Worm (Caenorhabditis elegans) whole organism, L4 larva: Measurements from ENCODE around the gene acc-1.
A peak's percentile ranks its signal among the peaks of the same experiment; 100 is the strongest.
"Not testable (repeated sequence)": the region's sequence is repeated elsewhere in the genome, so short reads cannot be mapped to it uniquely, and the experiment has no call there.

Experiments
- F37D6.2 ChIP-seq: sonication (generic microtip); optimal IDR thresholded peaks from 2 replicates; lab custom pipeline; 2016; ENCODE audit warnings: mild to moderate bottlenecking, missing genetic modification characterization, missing compliant biosample characterization
- T26A8.4 ChIP-seq: fragments of 200-800 bp; sonication (Bioruptor generic); IDR thresholded peaks from 2 replicates; pipeline ENCODE4 v1.3.6; 2022; ENCODE audit warnings: missing genetic modification characterization, missing compliant biosample characterization
- Y105C5A.15 ChIP-seq: fragments of 200-800 bp; sonication (Bioruptor generic); IDR thresholded peaks from 2 replicates; pipeline ENCODE4 v1.3.6; 2022; ENCODE audit warnings: missing genetic modification characterization, missing compliant biosample characterization
- ZK546.5 ChIP-seq, 2 experiments: sonication (generic microtip); optimal IDR thresholded peaks; 2 replicates each; lab custom pipeline; 2017; ENCODE audit warnings: missing biosample characterization in 2 of 2, missing genetic modification characterization in 2 of 2
- aha-1 ChIP-seq: fragments of 150-350 bp; peaks from one replicate; lab custom pipeline; 2014; ENCODE audit warnings: missing biosample characterization, missing genetic modification characterization
- ceh-20 ChIP-seq: fragments of 200-800 bp; sonication (Bioruptor generic); IDR thresholded peaks from 2 replicates; pipeline ENCODE4 v1.3.6; 2022; ENCODE audit warnings: missing genetic modification reagents, missing genetic modification characterization, missing compliant biosample characterization
- daf-12 ChIP-seq: fragments of 150-350 bp; optimal IDR thresholded peaks from 2 replicates; lab custom pipeline; 2014; ENCODE audit warnings: missing biosample characterization, missing genetic modification reagents, missing genetic modification characterization
- daf-16 ChIP-seq, 3 experiments: sonication (generic microtip); optimal IDR thresholded peaks; 2 replicates each; lab custom pipeline; 2016 to 2017; ENCODE audit warnings: missing genetic modification characterization in 3 of 3, missing genetic modification reagents in 3 of 3, mild to moderate bottlenecking in 2 of 3, missing compliant biosample characterization in 2 of 3, missing biosample characterization in 1 of 3, moderate library complexity in 1 of 3
- daf-19 ChIP-seq: fragments of 200-800 bp; sonication (Bioruptor generic); conservative IDR thresholded peaks from 2 replicates; pipeline ENCODE4 v1.3.6; 2022; ENCODE audit warnings: missing genetic modification characterization, missing compliant biosample characterization
- dmd-6 ChIP-seq: fragments of 200-800 bp; sonication (Bioruptor generic); IDR thresholded peaks from 2 replicates; pipeline ENCODE4 v1.3.6; 2022; ENCODE audit warnings: missing genetic modification reagents, missing genetic modification characterization, missing compliant biosample characterization
- dve-1 ChIP-seq: sonication (generic microtip); optimal IDR thresholded peaks from 2 replicates; lab custom pipeline; 2017; ENCODE audit warnings: antibody characterized with exemption, mild to moderate bottlenecking, missing genetic modification characterization, missing compliant biosample characterization; ENCODE audit not compliant: insufficient read depth
- egl-43 ChIP-seq: fragments of 200-800 bp; sonication (Bioruptor generic); IDR thresholded peaks from 2 replicates; pipeline ENCODE4 v1.3.6; 2022; ENCODE audit warnings: missing genetic modification reagents, missing genetic modification characterization, missing compliant biosample characterization
- gei-8 ChIP-seq: fragments of 200-800 bp; sonication (Bioruptor generic); optimal IDR thresholded peaks from 2 replicates; lab custom pipeline; 2018; ENCODE audit warnings: mild to moderate bottlenecking, missing genetic modification characterization, missing compliant biosample characterization
- hlh-11 ChIP-seq: fragments of 200-800 bp; sonication (Bioruptor generic); optimal IDR thresholded peaks from 2 replicates; lab custom pipeline; 2018; ENCODE audit warnings: mild to moderate bottlenecking, missing genetic modification characterization, missing compliant biosample characterization
- hlh-30 ChIP-seq: sonication (generic microtip); optimal IDR thresholded peaks from 2 replicates; lab custom pipeline; 2017; ENCODE audit warnings: antibody characterized with exemption, mild to moderate bottlenecking, missing genetic modification characterization, missing compliant biosample characterization; ENCODE audit not compliant: insufficient read depth
- lim-7 ChIP-seq: fragments of 200-800 bp; sonication (Bioruptor generic); IDR thresholded peaks from 2 replicates; pipeline ENCODE4 v1.3.6; 2022; ENCODE audit warnings: missing genetic modification characterization, missing compliant biosample characterization
- lin-13 ChIP-seq: fragments of 150-350 bp; optimal IDR thresholded peaks from 2 replicates; lab custom pipeline; 2014; ENCODE audit warnings: missing biosample characterization, missing genetic modification reagents, missing genetic modification characterization
- lsy-2 ChIP-seq, 2 experiments: fragments of 150-350 bp in 1 of 2; sonication (generic microtip) in 1 of 2; optimal IDR thresholded peaks; 2 replicates each; lab custom pipeline; 2014 to 2017; ENCODE audit warnings: missing biosample characterization in 2 of 2, missing genetic modification characterization in 2 of 2
- mes-2 ChIP-seq: sonication (generic microtip); optimal IDR thresholded peaks from 2 replicates; lab custom pipeline; 2016; ENCODE audit warnings: missing genotype, mild to moderate bottlenecking, missing genetic modification characterization, missing compliant biosample characterization; ENCODE audit not compliant: poor library complexity, severe bottlenecking
- nhr-111 ChIP-seq: fragments of 200-800 bp; sonication (Bioruptor generic); optimal IDR thresholded peaks from 2 replicates; lab custom pipeline; 2018; ENCODE audit warnings: mild to moderate bottlenecking, missing genetic modification characterization, missing compliant biosample characterization
- nhr-237 ChIP-seq: sonication (generic microtip); optimal IDR thresholded peaks from 2 replicates; lab custom pipeline; 2017; ENCODE audit warnings: missing biosample characterization, missing genetic modification characterization
- nhr-48 ChIP-seq: sonication (generic microtip); optimal IDR thresholded peaks from 2 replicates; lab custom pipeline; 2016; ENCODE audit warnings: mild to moderate bottlenecking, missing genetic modification characterization, missing compliant biosample characterization
- nhr-6 ChIP-seq: fragments of 150-350 bp; optimal IDR thresholded peaks from 2 replicates; lab custom pipeline; 2014; ENCODE audit warnings: missing biosample characterization, missing genetic modification characterization
- nhr-76 ChIP-seq: fragments of 150-350 bp; optimal IDR thresholded peaks from 2 replicates; lab custom pipeline; 2014; ENCODE audit warnings: missing biosample characterization, missing genetic modification characterization
- saeg-2 ChIP-seq: fragments of 200-800 bp; sonication (Bioruptor generic); IDR thresholded peaks from 2 replicates; pipeline ENCODE4 v1.3.6; 2022; ENCODE audit warnings: missing genetic modification reagents, missing genetic modification characterization, missing compliant biosample characterization
- sdz-12 ChIP-seq: fragments of 200-800 bp; sonication (Bioruptor generic); optimal IDR thresholded peaks from 2 replicates; lab custom pipeline; 2018; ENCODE audit warnings: mild to moderate bottlenecking, missing genetic modification characterization, missing compliant biosample characterization
- unc-62 ChIP-seq, 3 experiments: fragments of 150-350 bp in 1 of 3; sonication (generic microtip); optimal IDR thresholded peaks in 2 of 3; peaks in 1 of 3; 1 replicate in 1 of 3; 2 replicates in 2 of 3; lab custom pipeline; 2014 to 2017; ENCODE audit warnings: missing biosample characterization in 3 of 3, missing genetic modification characterization in 3 of 3, missing genetic modification reagents in 3 of 3, missing genotype in 1 of 3
- zfp-2 ChIP-seq: sonication (generic microtip); optimal IDR thresholded peaks from 2 replicates; lab custom pipeline; 2016; ENCODE audit warnings: mild to moderate bottlenecking, missing genetic modification characterization, missing compliant biosample characterization
- zip-2 ChIP-seq: fragments of 150-350 bp; optimal IDR thresholded peaks from 2 replicates; lab custom pipeline; 2014; ENCODE audit warnings: missing biosample characterization, missing genetic modification characterization

The acc-1 gene

ce11 chrIV:9683433-9683832 lies 25.6 kb downstream of the acc-1 start, which contains the start of the genes htas-1 and ZK1251.3:
Gene htas-1 (minus strand): TSS chrIV:9683533.
Gene ZK1251.3 (plus strand): TSS chrIV:9683658.
- TF ChIP-seq nhr-6 (tag; lab: Kevin White, UChicago), result no peak
- TF ChIP-seq dve-1 (tag; lab: Kevin White, UChicago), result no peak
- TF ChIP-seq nhr-76 (tag; lab: Kevin White, UChicago), result no peak

- not testable (repeated sequence) for TF ChIP-seq T26A8.4 (GFP tag; lab: Robert Waterston, UW); nhr-48 (tag; lab: Kevin White, UChicago); daf-12 (tag; lab: Kevin White, UChicago)
Measured at ce11 chrIV:9688715-9689114, 30.9 kb downstream of the acc-1 start, which contains the start of gene msp-76. Gene msp-76 (plus strand): TSS chrIV:9689015.

ce11 chrIV:9690644-9691043 lies 32.8 kb downstream of the acc-1 start, which contains the start of gene sdz-36:
Gene sdz-36 (plus strand): TSS chrIV:9690944.
- TF ChIP-seq lsy-2 (tag; optimal IDR thresholded peaks at IDR 0.05; lab: Kevin White, UChicago) (no peak), nhr-48 (tag; lab: Kevin White, UChicago) (no peak), hlh-11 (tag; lab: Kevin White, UChicago) (no peak), T26A8.4 (GFP tag; lab: Robert Waterston, UW) (no peak), lim-7 (GFP tag; lab: Robert Waterston, UW) (no peak), Y105C5A.15 (no peak)

ce11 chrIV:9692874-9693273 lies 35.0 kb downstream of the acc-1 start, which contains the start of gene twk-9:
Gene twk-9 (plus strand): TSS chrIV:9693174.
- TF ChIP-seq nhr-6 (tag; lab: Kevin White, UChicago) (no peak), nhr-237 (no peak), daf-16 (GFP tag; optimal IDR thresholded peaks at IDR 0.05; lab: Kevin White, UChicago) (no peak), daf-16 (tag; optimal IDR thresholded peaks at IDR 0.05; lab: Kevin White, UChicago) (no peak), sdz-12 (GFP tag; lab: Kevin White, UChicago) (no peak), daf-12 (tag; lab: Kevin White, UChicago) (no peak), lsy-2 (tag; optimal IDR thresholded peaks at IDR 0.05; lab: Kevin White, UChicago) (no peak), egl-43 (GFP tag; lab: Robert Waterston, UW) (no peak), gei-8 (GFP tag; lab: Kevin White, UChicago) (no peak), hlh-30 (tag; lab: Kevin White, UChicago) (no peak), zfp-2 (tag; lab: Kevin White, UChicago) (no peak), nhr-111 (GFP tag; lab: Kevin White, UChicago) (no peak), Y105C5A.15 (no peak), F37D6.2 (tag; lab: Kevin White, UChicago) (no peak), daf-19 (GFP tag; lab: Robert Waterston, UW) (no peak), ceh-20 (no peak), zip-2 (tag; lab: Kevin White, UChicago) (no peak), lin-13 (GFP tag; lab: Kevin White, UChicago) (no peak), ZK546.5 (tag; optimal IDR thresholded peaks at IDR 0.05; lab: Kevin White, UChicago) (no peak), mes-2 (tag; lab: Kevin White, UChicago) (no peak)

ce11 chrIV:9696513-9696912 lies 38.7 kb downstream of the acc-1 start:
- TF ChIP-seq aha-1 (tag; lab: Kevin White, UChicago) (peak; percentile 1), unc-62 (GFP tag; optimal IDR thresholded peaks at IDR 0.05 in 1 of 2; lab: Kevin White, UChicago) (peak in 1 of 2 experiments; percentile 99), unc-62 (tag; optimal IDR thresholded peaks at IDR 0.05; lab: Kevin White, UChicago) (no peak), dmd-6 (GFP tag; lab: Robert Waterston, UW) (no peak), hlh-11 (tag; lab: Kevin White, UChicago) (no peak), saeg-2 (no peak)
